Worm (Caenorhabditis elegans) whole organism, early embryonic: ENCODE data around the gene F20D6.10.

Source experiments
- B0310.2 ChIP-seq: sonication (generic microtip); optimal IDR thresholded peaks from 2 replicates; lab custom pipeline; 2016; ENCODE audit warnings: mild to moderate bottlenecking, missing genetic modification characterization, missing compliant biosample characterization
- F13C5.2 ChIP-seq: sonication (generic microtip); optimal IDR thresholded peaks from 2 replicates; lab custom pipeline; 2017; ENCODE audit warnings: mild to moderate bottlenecking, missing genetic modification characterization, inconsistent platforms, missing compliant biosample characterization
- aly-1 ChIP-seq: sonication (generic microtip); optimal IDR thresholded peaks from 2 replicates; lab custom pipeline; 2016; ENCODE audit warnings: missing genetic modification characterization, missing compliant biosample characterization
- ama-1 ChIP-seq: fragments of 150-350 bp; optimal IDR thresholded peaks from 2 replicates; lab custom pipeline; 2014
- ceh-13 ChIP-seq: fragments of 200-800 bp; sonication (Bioruptor generic); optimal IDR thresholded peaks from 2 replicates; lab custom pipeline; 2018; ENCODE audit warnings: mild to moderate bottlenecking, missing genetic modification characterization, missing compliant biosample characterization
- ceh-36 ChIP-seq: sonication (generic microtip); optimal IDR thresholded peaks from 2 replicates; lab custom pipeline; 2016; ENCODE audit warnings: missing genetic modification characterization, inconsistent platforms, missing compliant biosample characterization
- ets-7 ChIP-seq: sonication (generic microtip); optimal IDR thresholded peaks from 2 replicates; lab custom pipeline; 2016; ENCODE audit warnings: missing genotype, missing genetic modification characterization, missing compliant biosample characterization
- flt-1 ChIP-seq: fragments of 200-800 bp; sonication (Bioruptor generic); IDR thresholded peaks from 2 replicates; pipeline ENCODE4 v1.3.6; 2022; ENCODE audit warnings: missing genetic modification characterization, missing compliant biosample characterization
- hmbx-1 ChIP-seq: sonication (generic microtip); optimal IDR thresholded peaks from 2 replicates; lab custom pipeline; 2016; ENCODE audit warnings: mild to moderate bottlenecking, missing genetic modification characterization, missing compliant biosample characterization
- hmg-4 ChIP-seq: fragments of 200-800 bp; sonication (Bioruptor generic); optimal IDR thresholded peaks from 2 replicates; lab custom pipeline; 2018; ENCODE audit warnings: mild to moderate bottlenecking, missing genetic modification characterization, missing compliant biosample characterization
- hnd-1 ChIP-seq: sonication (generic microtip); optimal IDR thresholded peaks from 2 replicates; lab custom pipeline; 2016; ENCODE audit warnings: missing genetic modification characterization, missing compliant biosample characterization
- pes-1 ChIP-seq: fragments of 200-800 bp; sonication (Bioruptor generic); IDR thresholded peaks from 2 replicates; pipeline ENCODE4 v1.3.6; 2022; ENCODE audit warnings: missing genetic modification reagents, missing genetic modification characterization, missing compliant biosample characterization
- scrt-1 ChIP-seq: fragments of 200-800 bp; sonication (Bioruptor generic); IDR thresholded peaks from 2 replicates; pipeline ENCODE4 v1.3.6; 2022; ENCODE audit warnings: missing genetic modification characterization, missing compliant biosample characterization
- sea-1 ChIP-seq: fragments of 200-800 bp; sonication (Bioruptor generic); conservative IDR thresholded peaks from 2 replicates; pipeline ENCODE4 v1.3.6; 2022; ENCODE audit warnings: missing genetic modification characterization, missing compliant biosample characterization
- tbx-11 ChIP-seq: fragments of 200-800 bp; sonication (Bioruptor generic); IDR thresholded peaks from 2 replicates; pipeline ENCODE4 v1.3.6; 2022; ENCODE audit warnings: missing genetic modification characterization, missing compliant biosample characterization
- tbx-37 ChIP-seq: fragments of 200-800 bp; sonication (Bioruptor generic); conservative IDR thresholded peaks from 2 replicates; pipeline ENCODE4 v1.3.6; 2022; ENCODE audit warnings: missing genetic modification reagents, missing genetic modification characterization, missing compliant biosample characterization
- tra-4 ChIP-seq: sonication (generic microtip); optimal IDR thresholded peaks from 2 replicates; lab custom pipeline; 2017; ENCODE audit warnings: missing genetic modification characterization, missing compliant biosample characterization

Gene F20D6.10

DNA sequence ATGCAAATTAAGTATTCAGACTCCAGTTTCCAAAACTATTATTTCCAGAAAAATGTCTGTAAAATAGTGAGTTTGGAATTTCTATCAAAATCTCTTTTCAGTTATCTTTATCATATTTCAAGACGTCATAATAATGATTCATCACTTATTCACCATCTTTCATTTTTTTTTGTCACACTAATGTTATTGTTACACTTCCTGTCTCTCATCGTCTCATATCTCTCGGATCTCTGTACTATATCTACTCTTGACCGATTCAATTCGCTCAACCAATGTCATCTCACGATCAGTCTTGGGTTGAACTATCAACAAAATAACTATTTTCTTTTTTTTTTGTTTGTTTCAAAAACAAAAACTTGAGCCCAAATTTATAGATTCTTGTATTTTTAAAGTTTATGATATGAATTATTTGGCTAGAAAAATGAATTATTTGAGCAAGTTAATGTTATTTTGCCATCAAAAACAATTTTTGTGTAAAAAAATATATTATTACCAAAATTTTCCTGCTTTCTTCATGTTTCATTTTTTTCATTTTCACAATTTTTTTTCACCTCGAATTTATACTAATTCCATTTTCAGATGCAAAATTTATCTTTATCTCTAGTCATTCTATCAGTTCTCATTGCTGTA lies 5.6 kb upstream of the F20D6.10 start, which contains the start of gene cri-2:
Gene cri-2, plus strand, starts transcription at position 580 of the 630 bp plus-strand sequence.
- TF ChIP-seq scrt-1 (GFP tag; lab: Robert Waterston, UW): no peak
- no peak for TF ChIP-seq F13C5.2
- TF ChIP-seq flt-1: no peak

ce11 chrV:8198994-8199393 lies 3.3 kb upstream of the F20D6.10 start, which contains the start of gene F20D6.11:
Gene F20D6.11, minus strand, starts transcription at chrV:8199094.
- no peak for TF ChIP-seq tra-4 (tag; lab: Kevin White, UChicago)
- no peak for TF ChIP-seq ets-7
- no peak for TF ChIP-seq tbx-37
- no peak for TF ChIP-seq aly-1
- no peak for TF ChIP-seq hnd-1 (tag; lab: Kevin White, UChicago)
- no peak for TF ChIP-seq ama-1
- TF ChIP-seq F13C5.2: no peak
- TF ChIP-seq flt-1: no peak
- TF ChIP-seq B0310.2: no peak
- no peak for TF ChIP-seq ceh-36 (tag; lab: Kevin White, UChicago)
- TF ChIP-seq ceh-13: no peak
- no peak for TF ChIP-seq tbx-11
- no peak for TF ChIP-seq hmbx-1 (tag; lab: Kevin White, UChicago)
- TF ChIP-seq sea-1: no peak
- no peak for TF ChIP-seq pes-1 (GFP tag; lab: Robert Waterston, UW)
- no peak for TF ChIP-seq scrt-1 (GFP tag; lab: Robert Waterston, UW)
- TF ChIP-seq hmg-4 (GFP tag; lab: Kevin White, UChicago): no peak

- TF ChIP-seq hnd-1 (tag; lab: Kevin White, UChicago) (no peak), ama-1 (no peak), scrt-1 (GFP tag; lab: Robert Waterston, UW) (no peak), aly-1 (no peak), hmbx-1 (tag; lab: Kevin White, UChicago) (no peak), F13C5.2 (no peak), hmg-4 (GFP tag; lab: Kevin White, UChicago) (no peak), pes-1 (GFP tag; lab: Robert Waterston, UW) (no peak), sea-1 (no peak), ceh-13 (no peak), tbx-11 (no peak), ets-7 (no peak), B0310.2 (no peak), flt-1 (no peak), tra-4 (tag; lab: Kevin White, UChicago) (no peak), tbx-37 (no peak)
Measured at ce11 chrV:8196993-8197392, 1.3 kb upstream of the F20D6.10 start.

- no peak for TF ChIP-seq tbx-37
Measured at ce11 chrV:8190430-8190829, 5.3 kb downstream of the F20D6.10 start, which contains the start of gene F20D6.1. Gene F20D6.1, plus strand, starts transcription at chrV:8190730.

DNA sequence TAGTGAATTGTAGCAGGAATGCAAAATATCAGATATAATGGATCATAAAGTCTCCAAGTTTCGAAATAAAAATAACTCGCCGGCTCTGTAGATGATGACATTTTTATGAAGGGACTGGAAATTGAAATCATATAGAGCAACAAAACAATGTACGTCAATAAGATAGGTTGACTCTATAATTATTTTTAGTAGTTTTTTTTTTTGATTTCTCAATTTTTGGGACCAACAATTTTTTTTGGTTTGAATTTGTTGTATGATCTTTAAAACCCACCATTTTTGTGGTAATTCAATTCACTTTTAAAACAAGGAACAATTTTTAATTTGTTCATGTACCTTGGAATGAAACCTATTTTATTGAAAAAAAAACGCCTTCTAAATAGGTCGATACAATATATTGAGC lies 5.7 kb downstream of the F20D6.10 start, which contains the start of gene F20D6.12:
Gene F20D6.12, minus strand, starts transcription at position 101 of the 400 bp plus-strand sequence.
- TF ChIP-seq tbx-11 (no peak), scrt-1 (GFP tag; lab: Robert Waterston, UW) (no peak), tra-4 (tag; lab: Kevin White, UChicago) (no peak), hmbx-1 (tag; lab: Kevin White, UChicago) (no peak), ceh-36 (tag; lab: Kevin White, UChicago) (no peak), hnd-1 (tag; lab: Kevin White, UChicago) (no peak)

ce11 chrV:8188421-8188820 lies 7.3 kb downstream of the F20D6.10 start, which contains the start of gene F20D6.15:
Gene F20D6.15, minus strand, starts transcription at chrV:8188467.
- no peak for TF ChIP-seq ceh-36 (tag; lab: Kevin White, UChicago)
- TF ChIP-seq ama-1: no peak
- TF ChIP-seq tbx-37: no peak
- TF ChIP-seq ceh-13: no peak
- TF ChIP-seq flt-1: no peak
- TF ChIP-seq hmbx-1 (tag; lab: Kevin White, UChicago): no peak

DNA sequence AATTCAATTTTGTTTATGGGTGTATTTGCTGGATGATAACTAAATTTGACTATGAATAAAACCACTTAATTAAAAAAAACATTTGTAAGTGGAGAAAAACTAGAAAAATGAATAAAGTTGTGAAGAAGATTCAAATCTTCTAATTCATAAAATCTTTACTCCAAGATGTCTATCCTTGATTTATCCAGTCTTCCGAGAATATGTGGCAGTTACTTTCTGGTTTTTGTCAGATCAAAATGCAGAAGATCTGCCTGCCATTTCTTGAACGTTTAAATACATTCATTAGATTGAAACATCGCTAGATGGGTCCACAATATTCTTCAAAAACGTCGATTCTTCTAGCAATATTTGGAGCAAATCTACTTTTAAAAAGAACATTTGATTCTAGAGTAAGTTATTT lies 10.0 kb downstream of the F20D6.10 start, which contains the start of gene F20D6.2:
Gene F20D6.2, plus strand, starts transcription at position 301 of the 400 bp plus-strand sequence.
- TF ChIP-seq ceh-36 (tag; lab: Kevin White, UChicago) (no peak), sea-1 (no peak), tbx-11 (no peak), ets-7 (no peak), F13C5.2 (no peak)

DNA sequence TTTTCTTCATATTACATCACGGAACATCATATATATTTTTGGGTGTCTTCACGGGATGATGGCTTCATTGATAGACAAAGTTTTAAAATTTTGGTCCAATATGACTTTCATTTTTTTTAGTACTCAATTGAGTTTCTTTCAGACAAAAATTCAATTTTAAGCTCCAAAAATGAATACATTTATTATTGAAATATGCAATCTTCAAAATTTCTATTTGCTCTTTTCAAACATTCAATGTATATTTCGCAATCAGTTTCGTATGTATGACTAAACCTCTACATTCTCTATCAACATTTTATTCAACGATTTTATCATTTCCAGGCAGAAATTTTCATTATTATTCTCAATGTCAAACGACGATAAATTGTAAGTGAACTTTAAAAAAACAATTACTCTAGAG lies 12.4 kb downstream of the F20D6.10 start, which contains the start of gene srp-8:
Gene srp-8, plus strand, starts transcription at position 301 of the 400 bp plus-strand sequence.
- no peak for TF ChIP-seq tbx-11
- no peak for TF ChIP-seq tbx-37
- TF ChIP-seq hnd-1 (tag; lab: Kevin White, UChicago): no peak
- no peak for TF ChIP-seq sea-1
- TF ChIP-seq pes-1 (GFP tag; lab: Robert Waterston, UW): no peak
- no peak for TF ChIP-seq B0310.2
- no peak for TF ChIP-seq ceh-13
- TF ChIP-seq ets-7: no peak
- no peak for TF ChIP-seq hmbx-1 (tag; lab: Kevin White, UChicago)
- TF ChIP-seq scrt-1 (GFP tag; lab: Robert Waterston, UW): no peak

- TF ChIP-seq flt-1: no peak
- TF ChIP-seq ceh-36 (tag; lab: Kevin White, UChicago): no peak
- no peak for TF ChIP-seq tbx-37
- TF ChIP-seq scrt-1 (GFP tag; lab: Robert Waterston, UW): peak; percentile 36; the same call in 1 of the 2 replicates
- no peak for TF ChIP-seq pes-1 (GFP tag; lab: Robert Waterston, UW)
Measured at ce11 chrV:8178914-8179542, 16.7 kb downstream of the F20D6.10 start, which contains the start of gene srp-7. Gene srp-7, plus strand, starts transcription at chrV:8179126.
